Worm (Caenorhabditis elegans) whole organism, L4/young adult: Measurements from ENCODE around the gene C04G6.2.

ENCODE experiments used
- dao-5 ChIP-seq: sonication (generic microtip); optimal IDR thresholded peaks from 2 replicates; lab custom pipeline; 2016; ENCODE audit warnings: missing genotype, missing genetic modification characterization, moderate library complexity, missing compliant biosample characterization
- him-1 ChIP-seq: sonication (generic microtip); optimal IDR thresholded peaks from 2 replicates; lab custom pipeline; 2016; ENCODE audit warnings: missing genotype, missing genetic modification reagents, missing genetic modification characterization, missing compliant biosample characterization

DNA sequence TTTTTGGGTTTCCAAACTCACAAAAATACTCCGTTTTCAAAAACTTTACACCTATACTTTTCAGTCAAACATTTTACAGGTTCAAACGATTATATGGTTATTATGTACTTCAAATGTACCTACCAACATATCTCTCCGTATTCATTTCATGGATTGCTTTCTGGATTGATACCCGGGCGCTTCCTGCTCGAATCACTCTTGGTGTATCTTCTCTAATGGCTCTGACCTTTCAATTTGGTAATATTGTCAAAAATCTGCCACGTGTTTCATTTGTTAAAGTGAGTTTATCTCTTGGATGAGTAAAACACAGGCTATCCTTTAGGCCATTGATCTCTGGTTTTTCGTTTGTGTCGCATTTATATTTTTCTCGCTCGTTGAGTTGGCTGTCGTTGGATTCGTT lies 38.8 kb downstream of the C04G6.2 start:
- TF ChIP-seq him-1 (tag; lab: Kevin White, UChicago) (no peak), dao-5 (no peak)
